Fruit fly (Drosophila melanogaster) ovary, adult (tissue): ENCODE results near the gene CG3857.

Experiments
- CG17801 ChIP-seq: fragments of 200-800 bp; optimal IDR thresholded peaks from 2 replicates; lab custom pipeline; 2019; ENCODE audit warnings: missing biosample characterization, mild to moderate bottlenecking, missing genetic modification characterization, moderate library complexity; ENCODE audit not compliant: partially characterized antibody

The CG3857 gene

DNA sequence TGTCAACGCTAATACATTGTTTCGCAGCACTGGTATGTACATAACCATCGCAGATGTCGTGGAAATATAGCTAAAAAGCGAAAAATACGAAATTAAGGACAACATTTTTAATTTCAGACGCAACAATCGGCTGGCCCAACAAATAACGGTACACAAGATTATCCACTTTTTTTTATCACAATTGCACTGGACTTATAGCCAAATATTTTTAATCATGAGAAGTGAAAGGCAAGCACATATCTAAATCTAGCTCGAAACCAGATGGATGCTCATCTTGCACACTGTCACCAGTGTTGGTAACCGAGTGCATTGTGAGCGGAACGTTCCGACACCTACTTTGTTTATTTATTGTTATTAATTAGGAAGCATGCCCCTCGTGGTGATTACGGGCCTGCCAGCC, at the start of gene CG3857, which contains the start of gene CG3587:
CG3857 (minus strand) TSS at position 21 of the 400 bp plus-strand sequence.
CG3587 (plus strand) TSS at position 288 of the 400 bp plus-strand sequence.
- peak; percentile 57 for TF ChIP-seq CG17801

- no peak for TF ChIP-seq CG17801
Measured at dm6 chrX:1988673-1989072, 48.8 kb upstream of the CG3857 start.

- no peak for TF ChIP-seq CG17801
Measured at dm6 chrX:1985516-1985915, 45.7 kb upstream of the CG3857 start.

DNA sequence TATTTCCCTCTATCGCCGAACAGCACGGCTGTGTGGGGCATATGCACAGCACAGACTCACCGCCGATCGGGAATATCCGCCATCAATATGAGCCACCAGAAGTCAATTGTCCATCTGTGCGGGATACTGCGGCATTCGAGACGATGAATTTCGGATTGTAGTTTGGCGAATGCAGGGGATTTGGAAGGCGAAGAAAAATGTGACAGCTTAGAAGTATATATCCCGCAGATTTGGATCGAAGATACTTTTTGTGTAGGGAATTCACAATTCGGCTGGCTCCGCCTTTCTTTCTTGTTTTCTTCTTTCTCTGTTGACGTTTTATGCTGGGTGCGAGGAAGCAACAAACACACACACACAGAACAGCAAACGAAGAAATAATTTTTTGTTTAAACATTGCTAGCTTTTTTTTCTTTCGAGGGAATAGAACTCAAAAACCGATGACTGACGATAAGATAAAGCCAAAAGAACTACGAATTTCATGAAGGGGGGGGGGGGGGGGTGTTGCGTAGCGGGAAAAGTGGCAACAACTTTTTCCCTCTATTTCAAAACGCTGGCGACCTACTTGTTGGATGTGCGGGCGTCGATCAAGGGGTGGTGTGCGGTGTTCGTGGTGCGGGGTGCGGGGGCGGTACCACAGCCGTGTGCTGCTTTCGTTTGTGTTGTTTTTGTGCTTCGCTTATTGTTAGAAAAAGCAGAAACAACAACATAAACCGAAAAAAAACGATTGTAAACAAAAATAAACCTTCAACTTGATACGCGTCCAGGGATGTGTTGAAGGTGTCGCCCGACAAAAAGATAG, 44.5 kb upstream of the CG3857 start:
- no peak for TF ChIP-seq CG17801

DNA sequence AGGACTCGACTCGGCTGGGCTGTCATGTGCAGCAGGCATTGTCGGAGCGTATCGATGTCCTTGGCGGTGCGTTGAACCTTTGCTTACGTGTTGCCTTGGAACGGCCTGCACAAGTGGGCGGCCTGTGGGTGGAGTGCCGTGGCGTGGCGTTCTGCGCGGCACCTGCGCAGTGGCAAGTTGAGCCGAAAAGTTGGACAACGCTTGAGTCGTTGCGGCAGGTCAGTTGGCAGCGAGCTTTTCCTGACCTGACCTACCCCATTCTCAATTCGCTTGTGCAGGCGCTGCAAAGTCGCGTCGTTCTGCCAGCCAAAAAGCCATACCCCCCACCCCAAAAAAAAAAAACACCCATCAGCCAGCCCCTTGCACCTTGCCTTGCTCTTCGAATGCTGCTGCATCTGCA, 41.9 kb upstream of the CG3857 start:
- TF ChIP-seq CG17801 = no peak

DNA sequence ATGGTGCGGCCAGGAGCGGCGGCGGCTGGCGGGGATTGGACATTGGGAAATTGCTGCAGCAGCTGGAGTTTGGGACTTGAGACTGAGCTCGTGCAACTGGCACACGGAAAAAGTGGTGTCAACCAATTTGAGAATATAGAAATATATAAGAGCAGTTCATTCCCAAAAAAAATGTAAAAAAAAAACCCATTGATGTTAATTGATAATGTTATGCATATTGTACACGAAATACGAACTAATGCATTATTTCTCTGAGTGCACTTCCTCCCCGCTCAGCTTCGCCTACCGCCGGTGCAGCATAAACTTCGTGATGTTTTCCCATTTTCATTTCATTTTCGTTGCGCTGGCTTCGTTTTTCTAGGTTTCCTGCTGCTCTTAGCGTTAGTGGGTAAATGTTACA, 39.8 kb upstream of the CG3857 start:
- no peak for TF ChIP-seq CG17801

dm6 chrX:1979031-1979430, 39.2 kb upstream of the CG3857 start:
- TF ChIP-seq CG17801 = no peak

dm6 chrX:1975879-1976601, 36.2 kb upstream of the CG3857 start:
- peak; percentile 42 for TF ChIP-seq CG17801

DNA sequence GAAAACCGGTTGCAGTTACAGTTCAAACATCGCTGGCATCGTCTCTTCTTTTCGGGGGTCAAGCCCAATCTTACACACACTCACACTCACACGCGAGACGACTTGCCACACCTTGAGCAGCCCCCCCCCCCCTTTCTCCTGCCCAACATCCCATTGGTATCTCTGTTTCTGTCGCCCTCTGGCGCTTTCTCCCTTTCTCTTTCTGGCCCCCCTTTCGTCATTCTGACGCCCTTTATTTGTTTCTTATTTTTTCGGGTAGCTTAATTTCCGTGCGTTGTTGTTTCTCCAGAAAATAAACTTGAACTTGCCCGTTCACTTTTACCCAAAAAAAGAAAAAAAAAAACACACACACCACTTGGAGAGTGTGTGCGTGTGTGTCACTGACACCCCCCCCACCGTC, 32.3 kb upstream of the CG3857 start:
- TF ChIP-seq CG17801 = no peak

DNA sequence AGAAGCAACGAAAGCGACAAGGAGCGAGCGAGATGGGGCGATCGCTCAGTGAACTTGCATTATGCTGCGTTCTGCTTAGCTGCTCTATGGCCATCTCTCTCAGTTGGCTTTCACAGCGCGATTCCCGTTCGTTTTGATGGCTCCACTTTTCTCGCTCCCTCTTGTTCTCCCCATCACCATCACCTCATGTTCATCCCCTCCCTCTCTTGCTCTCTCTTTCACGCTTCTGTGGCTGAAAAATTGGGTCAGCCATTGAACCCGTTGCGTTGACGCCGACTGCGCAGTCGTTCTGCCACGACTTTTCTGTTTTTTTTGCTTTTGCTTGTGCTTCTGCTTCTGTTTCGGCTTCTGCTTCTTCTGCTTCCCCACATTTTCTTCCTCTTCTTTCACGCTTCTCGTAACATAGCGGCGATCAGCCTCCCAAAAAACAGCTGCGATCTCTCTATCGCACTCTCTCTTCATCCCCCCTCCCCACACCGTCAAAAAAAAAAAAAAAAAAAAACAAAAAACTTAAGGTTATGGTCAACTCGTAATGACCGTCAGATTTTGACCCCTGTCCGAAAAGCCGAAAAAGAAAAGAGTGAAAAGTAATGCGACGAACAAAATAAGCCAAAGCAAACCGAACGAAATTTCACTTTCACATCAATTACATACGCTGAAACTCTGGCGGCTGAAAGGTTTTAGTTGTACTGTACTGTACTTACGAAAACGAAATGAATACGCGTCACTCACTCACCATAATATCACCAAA, 30.9 kb upstream of the CG3857 start:
- no peak for TF ChIP-seq CG17801

- TF ChIP-seq CG17801 = no peak
Measured at dm6 chrX:1969775-1970574, 30.1 kb upstream of the CG3857 start.

- TF ChIP-seq CG17801 = peak; percentile 40
Measured at dm6 chrX:1968581-1969258, 28.9 kb upstream of the CG3857 start.

DNA sequence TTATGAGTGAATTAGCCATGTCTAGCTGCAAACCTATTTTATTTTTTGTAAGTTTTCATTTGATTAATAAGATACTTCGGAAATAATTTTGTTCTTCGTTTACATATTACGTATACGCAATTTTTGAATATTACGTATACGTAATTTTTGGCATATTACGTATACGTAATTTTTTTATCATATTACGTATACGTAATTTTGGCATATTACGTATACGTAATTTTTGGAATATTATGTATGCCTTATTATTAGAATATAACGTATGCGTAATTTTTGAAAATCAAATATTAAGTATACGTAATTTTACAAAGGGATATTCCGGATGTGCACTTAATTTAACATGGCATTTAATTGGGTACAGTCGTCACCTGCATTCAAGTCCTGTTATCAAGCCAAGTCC, 28.3 kb upstream of the CG3857 start:
- no peak for TF ChIP-seq CG17801

dm6 chrX:1966779-1967520, 27.1 kb upstream of the CG3857 start:
- no peak for TF ChIP-seq CG17801
